Worm (Caenorhabditis elegans): ENCODE results near the gene slcr-46.2.

DNA sequence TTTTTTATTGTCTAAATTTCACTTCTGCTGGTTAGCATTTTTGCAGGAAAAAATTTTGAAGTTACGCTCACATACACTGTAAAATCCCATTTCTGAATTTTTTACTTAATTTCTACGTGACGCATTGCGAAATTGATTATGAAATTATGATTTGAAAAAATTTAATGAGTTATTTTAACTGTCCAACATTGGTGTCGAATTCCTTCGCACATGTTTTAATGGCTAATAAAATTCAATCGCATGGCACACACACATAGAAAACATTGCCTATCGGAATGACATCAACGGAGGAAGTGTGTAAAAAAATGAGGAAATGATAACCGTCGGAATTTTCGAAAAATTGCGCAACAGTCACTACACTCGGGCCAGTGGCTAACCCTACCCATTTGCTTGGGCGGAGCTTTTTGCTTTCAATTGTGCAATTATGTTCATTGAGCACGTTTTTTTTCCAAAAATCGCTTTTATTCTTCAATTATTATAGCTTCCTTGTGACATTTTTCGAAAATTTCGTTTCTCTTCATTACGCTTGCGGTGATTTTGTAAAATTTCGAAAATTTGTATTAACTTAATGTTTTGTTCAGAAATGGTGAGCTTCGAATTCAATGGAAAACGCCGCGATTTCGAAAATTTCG lies 44.0 kb upstream of the slcr-46.2 start, which contains the start of gene C25F9.16:
- TF ChIP-seq lin-11 (tag; optimal IDR thresholded peaks at IDR 0.05) = no peak
- no peak for TF ChIP-seq ztf-11 (tag; optimal IDR thresholded peaks at IDR 0.05)
- TF ChIP-seq ztf-4 (tag; optimal IDR thresholded peaks at IDR 0.05) = no peak
- no peak for TF ChIP-seq nhr-77 (tag; optimal IDR thresholded peaks at IDR 0.05)
- TF ChIP-seq R02D3.7 (tag; optimal IDR thresholded peaks at IDR 0.05) = no peak
- TF ChIP-seq nhr-237 (tag; optimal IDR thresholded peaks at IDR 0.05) = no peak
- TF ChIP-seq unc-62 (GFP tag; optimal IDR thresholded peaks at IDR 0.05) = no peak
- TF ChIP-seq elt-1 (tag; optimal IDR thresholded peaks at IDR 0.05) = no peak
- no peak for TF ChIP-seq ceh-82 (tag; optimal IDR thresholded peaks at IDR 0.05)
- TF ChIP-seq nhr-23 (tag; optimal IDR thresholded peaks at IDR 0.05) = no peak
- peak; percentile 10 for TF ChIP-seq fos-1 (tag; optimal IDR thresholded peaks at IDR 0.05)
- no peak for TF ChIP-seq nhr-10 (tag; optimal IDR thresholded peaks at IDR 0.05)
